Worm (Caenorhabditis elegans): Measurements from ENCODE around the gene fbxb-83.

fbxb-83 gene

DNA sequence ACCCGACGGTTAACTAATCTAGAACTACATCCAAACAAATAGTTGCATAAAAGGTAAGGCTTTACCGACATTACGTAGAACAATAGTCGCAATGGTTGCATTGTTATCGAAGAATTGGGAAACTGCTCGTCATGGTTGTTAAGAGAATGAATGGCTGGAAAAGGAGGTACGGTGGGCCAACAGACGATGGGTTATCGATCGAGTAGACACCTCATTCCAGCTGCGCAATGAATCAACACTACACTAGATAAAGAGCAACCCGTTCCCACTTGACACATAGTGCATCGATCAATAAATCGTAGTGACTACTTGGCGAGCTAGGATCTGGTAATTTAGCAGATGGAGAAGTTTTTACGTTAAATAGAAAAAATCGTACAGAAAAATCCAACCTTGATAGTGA lies at the start of gene fbxb-83, which contains the start of gene T17A3.12:
fbxb-83 (minus strand) TSS at position 134 of the 400 bp plus-strand sequence.
T17A3.12 (minus strand) TSS at position 101 of the 400 bp plus-strand sequence.
- no peak for TF ChIP-seq tbx-8 (GFP tag; optimal IDR thresholded peaks at IDR 0.05)
- TF ChIP-seq sem-2 (GFP tag; optimal IDR thresholded peaks at IDR 0.05): no peak
- no peak for TF ChIP-seq M03D4.4 (tag; optimal IDR thresholded peaks at IDR 0.05)
- TF ChIP-seq lsy-2 (tag; optimal IDR thresholded peaks at IDR 0.05): no peak
- TF ChIP-seq ztf-11 (tag; optimal IDR thresholded peaks at IDR 0.05): no peak
- TF ChIP-seq drap-1 (GFP tag; optimal IDR thresholded peaks at IDR 0.05): no peak
- no peak for TF ChIP-seq unc-62 (GFP tag; optimal IDR thresholded peaks at IDR 0.05)
- no peak for TF ChIP-seq snpc-4 (tag; optimal IDR thresholded peaks at IDR 0.05)
- TF ChIP-seq zip-8 (tag; optimal IDR thresholded peaks at IDR 0.05): no peak
- no peak for TF ChIP-seq sptf-1 (tag; optimal IDR thresholded peaks at IDR 0.05)
- no peak for TF ChIP-seq nhr-237 (tag; optimal IDR thresholded peaks at IDR 0.05)
- no peak for TF ChIP-seq nhr-12 (tag; optimal IDR thresholded peaks at IDR 0.05)
- TF ChIP-seq bed-3 (GFP tag; optimal IDR thresholded peaks at IDR 0.05): no peak
- TF ChIP-seq lin-32 (GFP tag; optimal IDR thresholded peaks at IDR 0.05): no peak
- TF ChIP-seq nhr-28 (tag; optimal IDR thresholded peaks at IDR 0.05): no peak
- no peak for TF ChIP-seq unc-39 (tag; optimal IDR thresholded peaks at IDR 0.05)
- TF ChIP-seq lin-13 (tag; optimal IDR thresholded peaks at IDR 0.05): no peak
- no peak for TF ChIP-seq cnd-1 (tag; optimal IDR thresholded peaks at IDR 0.05)
- TF ChIP-seq elt-3 (tag; optimal IDR thresholded peaks at IDR 0.05): no peak

DNA sequence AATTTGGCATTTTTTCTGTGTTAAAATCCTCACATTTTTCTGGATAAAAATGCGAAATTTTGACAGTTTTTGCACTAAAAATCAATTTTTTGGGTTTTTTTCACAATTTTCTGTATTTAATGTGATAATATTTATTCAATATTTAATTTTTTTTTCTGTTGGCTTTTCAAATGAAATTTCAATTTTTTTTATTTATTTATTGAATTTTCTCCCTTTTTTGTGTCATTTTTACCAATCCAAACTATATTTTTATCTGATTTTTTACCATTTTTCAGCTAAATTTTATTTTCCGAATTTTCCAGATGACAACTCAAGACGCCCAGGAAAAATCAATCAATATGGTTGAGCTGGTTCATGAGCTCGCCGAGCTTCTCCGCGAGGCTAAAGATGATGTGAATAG lies 49.1 kb upstream of the fbxb-83 start, which contains the start of gene F40G9.17:
F40G9.17 (plus strand) TSS at position 301 of the 400 bp plus-strand sequence.
- TF ChIP-seq hlh-1 (tag; optimal IDR thresholded peaks at IDR 0.05) (no peak), lsy-2 (tag; optimal IDR thresholded peaks at IDR 0.05) (no peak), M03D4.4 (tag; optimal IDR thresholded peaks at IDR 0.05) (no peak), snpc-4 (tag; optimal IDR thresholded peaks at IDR 0.05) (no peak), nhr-2 (tag; optimal IDR thresholded peaks at IDR 0.05) (no peak), ztf-11 (tag; optimal IDR thresholded peaks at IDR 0.05) (no peak), nhr-237 (tag; optimal IDR thresholded peaks at IDR 0.05) (no peak)

DNA sequence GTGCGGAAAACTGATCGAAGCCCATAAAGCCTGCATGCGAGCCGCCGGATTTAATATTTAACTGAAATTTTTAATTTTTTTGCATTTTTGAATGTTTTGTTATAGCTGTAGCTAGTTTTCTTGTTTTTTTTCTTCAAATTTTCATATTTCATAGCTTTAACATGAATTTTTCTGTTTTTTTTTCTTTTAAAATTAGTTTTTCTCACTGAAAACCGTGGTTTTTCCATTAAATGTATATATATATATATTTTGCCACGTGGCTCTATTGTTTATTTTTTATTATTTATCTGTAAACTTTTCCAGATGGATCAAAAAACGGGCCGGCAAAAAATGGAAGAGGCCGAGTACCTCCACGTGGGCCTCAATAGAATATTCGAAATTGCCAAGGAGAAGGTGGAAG lies 46.8 kb upstream of the fbxb-83 start, which contains the start of gene sec-20:
sec-20 (plus strand) TSS at position 301 of the 400 bp plus-strand sequence.
- TF ChIP-seq nhr-2 (tag; optimal IDR thresholded peaks at IDR 0.05) (no peak), zip-8 (tag; optimal IDR thresholded peaks at IDR 0.05) (no peak), hlh-1 (tag; optimal IDR thresholded peaks at IDR 0.05) (no peak), mab-5 (tag; optimal IDR thresholded peaks at IDR 0.05) (no peak), nhr-12 (tag; optimal IDR thresholded peaks at IDR 0.05) (no peak), ces-1 (GFP tag; optimal IDR thresholded peaks at IDR 0.05) (no peak), unc-62 (GFP tag; optimal IDR thresholded peaks at IDR 0.05) (no peak), cnd-1 (tag; optimal IDR thresholded peaks at IDR 0.05) (no peak), ztf-11 (tag; optimal IDR thresholded peaks at IDR 0.05) (no peak), lin-32 (GFP tag; optimal IDR thresholded peaks at IDR 0.05) (no peak)

DNA sequence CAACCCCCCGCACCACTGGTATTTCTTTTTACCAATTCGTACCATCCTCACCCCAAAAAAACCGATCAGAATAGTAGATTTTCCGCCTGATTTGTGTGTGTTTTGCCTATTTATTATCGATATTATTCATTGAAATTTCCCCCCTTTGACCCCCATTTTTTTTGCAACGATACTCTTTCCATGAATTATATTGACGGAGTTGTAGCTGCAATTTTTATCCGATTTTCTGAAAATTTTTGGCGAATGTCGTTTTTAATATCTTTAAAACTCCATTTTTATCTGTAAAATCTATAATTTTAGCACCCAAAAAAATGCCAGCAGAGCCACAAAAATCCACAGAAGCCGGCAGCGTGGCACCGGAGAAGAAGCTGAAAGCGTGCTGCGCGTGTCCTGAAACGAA lies 45.7 kb upstream of the fbxb-83 start, which contains the start of gene cox-17:
cox-17 (plus strand) TSS at position 301 of the 400 bp plus-strand sequence.
- TF ChIP-seq zip-8 (tag; optimal IDR thresholded peaks at IDR 0.05) (no peak), ces-1 (GFP tag; optimal IDR thresholded peaks at IDR 0.05) (no peak), lin-13 (tag; optimal IDR thresholded peaks at IDR 0.05) (no peak), lsy-2 (tag; optimal IDR thresholded peaks at IDR 0.05) (no peak), unc-120 (tag; optimal IDR thresholded peaks at IDR 0.05; ENCODE audit: poor library complexity, severe bottlenecking) (no peak), M03D4.4 (tag; optimal IDR thresholded peaks at IDR 0.05) (no peak), nhr-76 (tag; optimal IDR thresholded peaks at IDR 0.05) (no peak), mep-1 (tag; optimal IDR thresholded peaks at IDR 0.05) (no peak), pha-4 (tag; optimal IDR thresholded peaks at IDR 0.05) (no peak), ham-2 (GFP tag; optimal IDR thresholded peaks at IDR 0.05) (no peak), mab-5 (tag; optimal IDR thresholded peaks at IDR 0.05) (no peak), sem-2 (GFP tag; optimal IDR thresholded peaks at IDR 0.05) (no peak)

DNA sequence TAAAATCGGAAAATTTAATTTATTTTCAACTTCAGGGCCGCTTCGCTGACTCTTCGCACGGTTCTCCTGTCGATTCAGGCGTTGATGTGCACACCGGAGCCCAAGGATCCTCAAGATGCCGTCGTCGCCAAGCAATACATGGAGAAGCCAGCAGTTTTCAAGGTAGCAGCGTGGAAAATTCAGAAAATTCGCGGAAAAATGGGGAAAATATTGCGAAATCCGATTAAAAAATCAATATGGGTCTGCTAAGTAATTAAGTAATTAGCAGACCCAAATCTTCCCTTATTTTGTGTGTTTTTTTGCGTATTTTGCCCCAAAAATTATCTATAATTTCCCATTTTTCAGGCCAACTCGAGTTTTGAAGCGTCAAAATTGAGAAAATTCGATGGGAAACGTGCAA lies 44.3 kb upstream of the fbxb-83 start:
- TF ChIP-seq unc-39 (tag; optimal IDR thresholded peaks at IDR 0.05) (no peak), zip-8 (tag; optimal IDR thresholded peaks at IDR 0.05) (no peak), ceh-43 (GFP tag; optimal IDR thresholded peaks at IDR 0.05) (no peak), ces-1 (GFP tag; optimal IDR thresholded peaks at IDR 0.05) (no peak), lsy-2 (tag; optimal IDR thresholded peaks at IDR 0.05) (no peak), nhr-12 (tag; optimal IDR thresholded peaks at IDR 0.05) (no peak), ceh-83 (GFP tag; optimal IDR thresholded peaks at IDR 0.05) (no peak), tbx-8 (GFP tag; optimal IDR thresholded peaks at IDR 0.05) (no peak), flh-1 (GFP tag; optimal IDR thresholded peaks at IDR 0.05) (no peak), ham-2 (GFP tag; optimal IDR thresholded peaks at IDR 0.05) (no peak), elt-3 (tag; optimal IDR thresholded peaks at IDR 0.05) (no peak), mep-1 (tag; optimal IDR thresholded peaks at IDR 0.05) (no peak), lin-32 (GFP tag; optimal IDR thresholded peaks at IDR 0.05) (no peak)

Measured in whole organism, mixed stage, embryonic.